Worm (Caenorhabditis elegans): ENCODE measurements around the gene fbxa-4.

The fbxa-4 gene

DNA sequence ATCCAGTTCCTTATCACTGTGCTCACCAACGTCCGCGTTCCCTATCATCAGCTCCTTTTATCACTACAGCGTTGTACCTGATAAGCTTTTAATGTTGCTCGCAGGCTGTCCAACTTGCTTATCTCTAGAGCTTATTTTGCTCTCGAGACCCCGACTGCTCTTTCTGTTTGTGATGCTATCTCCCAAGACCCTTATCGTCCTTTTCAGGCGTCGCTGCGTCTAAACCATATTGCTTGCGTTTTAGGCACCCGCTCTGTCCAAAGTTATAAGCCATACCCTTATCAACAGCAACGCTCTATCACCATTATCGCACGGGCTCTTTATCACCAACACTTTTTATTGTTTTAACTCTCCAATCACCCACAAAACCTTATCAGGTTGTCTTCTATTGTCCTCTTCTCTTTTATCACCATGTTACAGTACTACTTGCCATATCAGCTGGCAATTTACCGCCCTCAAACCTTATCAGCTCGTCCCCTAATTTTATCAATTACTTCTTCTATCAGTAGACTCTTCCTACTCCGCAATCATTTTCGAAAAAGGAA, 36.8 kb downstream of the fbxa-4 start (continued):
- TF ChIP-seq unc-39 (tag; optimal IDR thresholded peaks at IDR 0.05): no peak
- peak; percentile 92 for TF ChIP-seq pha-4 (GFP tag; IDR thresholded peaks at IDR 0.05)
- TF ChIP-seq pha-4 (tag; optimal IDR thresholded peaks at IDR 0.05): no peak
- TF ChIP-seq daf-12 (tag; optimal IDR thresholded peaks at IDR 0.05): no peak
- TF ChIP-seq mep-1 (tag; optimal IDR thresholded peaks at IDR 0.05): no peak
- TF ChIP-seq unc-62 (GFP tag; optimal IDR thresholded peaks at IDR 0.05 in 1 of 2): peak in 1 of 2 experiments; percentile 74
- no peak for TF ChIP-seq unc-62 (tag; optimal IDR thresholded peaks at IDR 0.05)
- no peak for TF ChIP-seq ceh-82 (tag; optimal IDR thresholded peaks at IDR 0.05)
- no peak for TF ChIP-seq lin-15B (tag; optimal IDR thresholded peaks at IDR 0.05)
- TF ChIP-seq attf-4 (tag; optimal IDR thresholded peaks at IDR 0.05): no peak
- TF ChIP-seq hif-1 (tag; optimal IDR thresholded peaks at IDR 0.05): no peak
- TF ChIP-seq spr-3 (GFP tag; optimal IDR thresholded peaks at IDR 0.05): no peak
- TF ChIP-seq egl-27 (tag; optimal IDR thresholded peaks at IDR 0.05): no peak
- no peak for TF ChIP-seq snpc-4 (tag; optimal IDR thresholded peaks at IDR 0.05)

DNA sequence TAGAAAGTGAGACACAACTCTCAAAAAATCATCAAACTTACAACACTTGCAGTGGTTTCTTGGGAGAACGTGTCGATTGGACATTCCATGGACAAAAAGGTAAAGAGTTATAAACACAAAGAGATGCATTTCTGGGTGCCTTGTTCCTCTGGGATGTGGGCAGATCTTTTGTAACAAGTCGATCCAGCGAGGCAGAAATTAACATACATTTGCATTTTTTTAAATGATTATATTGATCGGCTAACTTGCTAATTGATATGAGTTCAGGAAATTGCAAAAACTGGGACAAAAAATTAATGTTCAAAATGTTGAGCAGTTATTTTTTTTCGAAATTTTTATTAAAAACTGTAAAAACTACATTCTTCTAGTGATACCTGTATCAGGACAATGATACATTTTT, 37.6 kb downstream of the fbxa-4 start, which contains the start of gene F16G10.6:
F16G10.6 (minus strand) TSS at position 101 of the 400 bp plus-strand sequence.
- TF ChIP-seq unc-62 (GFP tag; optimal IDR thresholded peaks at IDR 0.05 in 1 of 2) (peak in 1 of 2 experiments; percentile 1), unc-62 (tag; optimal IDR thresholded peaks at IDR 0.05) (no peak), gei-8 (GFP tag; optimal IDR thresholded peaks at IDR 0.05) (no peak)

- TF ChIP-seq pha-4 (GFP tag; IDR thresholded peaks at IDR 0.05) (no peak), pha-4 (tag; optimal IDR thresholded peaks at IDR 0.05) (no peak), D1046.2 (GFP tag; IDR thresholded peaks at IDR 0.05) (no peak), unc-62 (GFP tag; optimal IDR thresholded peaks at IDR 0.05 in 1 of 2) (peak in 1 of 2 experiments; percentile 79), unc-62 (tag; optimal IDR thresholded peaks at IDR 0.05) (no peak), madf-9 (GFP tag; conservative IDR thresholded peaks at IDR 0.05) (no peak), aha-1 (tag) (no peak), fkh-10 (GFP tag; optimal IDR thresholded peaks at IDR 0.05) (no peak)
These were observed 40.4 kb downstream of the fbxa-4 start, which contains the start of gene F16G10.2 for ce11 chrII:2374973-2375372. Gene F16G10.2, plus strand, starts transcription at chrII:2375273.

DNA sequence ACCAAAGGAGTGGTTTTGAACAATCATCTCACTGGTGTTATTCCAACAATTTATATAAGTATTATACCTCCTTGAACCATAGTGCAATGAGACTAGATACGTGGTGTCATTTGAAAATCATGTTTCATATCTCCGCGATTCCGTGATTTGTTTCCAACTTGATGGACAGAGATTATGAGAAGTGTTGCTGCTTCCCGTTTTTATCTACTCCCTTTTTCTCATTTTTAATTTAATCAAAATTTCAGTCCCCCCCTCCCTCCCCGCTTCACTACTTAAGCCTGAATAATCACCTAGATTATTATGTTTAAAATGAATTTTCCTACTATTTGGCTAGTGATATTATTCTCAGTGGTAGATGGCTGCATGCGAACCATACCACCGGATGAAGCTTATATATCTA, 43.2 kb downstream of the fbxa-4 start, which contains the start of gene F16G10.3:
F16G10.3 (plus strand) TSS at position 301 of the 400 bp plus-strand sequence.
- TF ChIP-seq aha-1 (tag): peak; percentile 66
- no peak for TF ChIP-seq attf-4 (tag; optimal IDR thresholded peaks at IDR 0.05)
- no peak for TF ChIP-seq nhr-11 (tag; optimal IDR thresholded peaks at IDR 0.05)
- no peak for TF ChIP-seq unc-39 (tag; optimal IDR thresholded peaks at IDR 0.05)

DNA sequence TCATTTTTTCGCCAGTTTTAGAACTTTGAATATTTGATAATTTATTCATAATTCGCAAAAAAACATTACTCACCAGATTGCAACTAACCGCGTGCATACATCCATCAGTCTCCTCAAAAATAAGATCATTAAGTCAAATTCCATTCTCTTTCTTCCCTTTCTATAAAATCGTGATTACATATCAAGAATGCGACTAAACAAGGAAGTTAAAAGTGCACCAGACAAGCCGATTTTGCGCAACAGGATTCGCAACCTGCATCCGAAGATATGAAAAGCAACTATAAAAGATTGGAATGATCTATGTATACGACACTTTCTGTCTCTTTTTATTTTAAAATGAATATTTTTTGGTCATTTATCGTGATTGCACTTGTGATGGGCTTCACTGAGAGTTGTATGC, 46.4 kb downstream of the fbxa-4 start, which contains the start of gene hpo-25:
hpo-25 (plus strand) TSS at position 301 of the 400 bp plus-strand sequence.
- TF ChIP-seq Y75B8A.6 (GFP tag; IDR thresholded peaks at IDR 0.05): no peak
- TF ChIP-seq lin-13 (GFP tag; optimal IDR thresholded peaks at IDR 0.05): no peak
- TF ChIP-seq hlh-30 (tag; optimal IDR thresholded peaks at IDR 0.05; ENCODE audit: insufficient read depth): no peak
- no peak for TF ChIP-seq hmg-1.1 (GFP tag; IDR thresholded peaks at IDR 0.05)
- no peak for TF ChIP-seq daf-12 (tag; optimal IDR thresholded peaks at IDR 0.05)
- no peak for TF ChIP-seq Y5F2A.4 (GFP tag; optimal IDR thresholded peaks at IDR 0.05)
- peak; percentile 6 for TF ChIP-seq aha-1 (tag)
- no peak for TF ChIP-seq R02D3.7 (tag; optimal IDR thresholded peaks at IDR 0.05)
- no peak for TF ChIP-seq ctbp-1 (GFP tag; IDR thresholded peaks at IDR 0.05)

- TF ChIP-seq unc-62 (GFP tag; optimal IDR thresholded peaks at IDR 0.05 in 1 of 2) (peak in 1 of 2 experiments; percentile 32), unc-62 (tag; optimal IDR thresholded peaks at IDR 0.05) (no peak), nhr-237 (tag; optimal IDR thresholded peaks at IDR 0.05) (no peak), unc-130 (GFP tag; optimal IDR thresholded peaks at IDR 0.05) (no peak)
These were observed 48.5 kb downstream of the fbxa-4 start, which contains the start of the genes F43C11.12 and F16G10.5 for ce11 chrII:2366623-2367365. Gene F43C11.12, minus strand, starts transcription at chrII:2366723. Gene F16G10.5, plus strand, starts transcription at chrII:2367315.
